Worm (Caenorhabditis elegans) whole organism, late embryonic: ENCODE measurements around the gene lev-8.

Experiments
- ceh-31 ChIP-seq: sonication (generic microtip); optimal IDR thresholded peaks from 2 replicates; lab custom pipeline; 2016; ENCODE audit warnings: missing genetic modification characterization, missing compliant biosample characterization
- ceh-6 ChIP-seq: fragments of 200-800 bp; sonication (Bioruptor generic); optimal IDR thresholded peaks from 2 replicates; lab custom pipeline; 2018; ENCODE audit warnings: mild to moderate bottlenecking, missing genetic modification characterization, missing compliant biosample characterization
- elt-4 ChIP-seq: sonication (generic microtip); optimal IDR thresholded peaks from 2 replicates; lab custom pipeline; 2016; ENCODE audit warnings: missing genetic modification characterization, missing compliant biosample characterization
- nhr-11 ChIP-seq: fragments of 150-350 bp; optimal IDR thresholded peaks from 2 replicates; lab custom pipeline; 2014; ENCODE audit warnings: missing biosample characterization, missing genetic modification characterization
- rnt-1 ChIP-seq: sonication (generic microtip); optimal IDR thresholded peaks from 2 replicates; lab custom pipeline; 2016; ENCODE audit warnings: missing genetic modification characterization, missing compliant biosample characterization
- sox-2 ChIP-seq: fragments of 200-800 bp; sonication (Bioruptor generic); IDR thresholded peaks from 2 replicates; pipeline ENCODE4 v1.3.6; 2022; ENCODE audit warnings: missing genetic modification reagents, missing genetic modification characterization, missing compliant biosample characterization
- tbx-2 ChIP-seq: sonication (generic microtip); optimal IDR thresholded peaks from 2 replicates; lab custom pipeline; 2016; ENCODE audit warnings: missing genetic modification characterization, missing compliant biosample characterization
- ttx-3 ChIP-seq: sonication (generic microtip); optimal IDR thresholded peaks from 2 replicates; lab custom pipeline; 2016; ENCODE audit warnings: missing genetic modification reagents, missing genetic modification characterization, missing compliant biosample characterization
- unc-3 ChIP-seq, 2 experiments: fragments of 200-800 bp in 1 of 2; sonication (Bioruptor generic) in 1 of 2; sonication (generic microtip) in 1 of 2; conservative IDR thresholded peaks in 1 of 2; optimal IDR thresholded peaks in 1 of 2; 2 replicates each; pipeline versions ENCODE4 v1.3.6 to Lab custom; 2016 to 2022; ENCODE audit warnings: missing compliant biosample characterization in 2 of 2, missing genetic modification characterization in 2 of 2, missing genetic modification reagents in 1 of 2
- unc-55 ChIP-seq: sonication (generic microtip); optimal IDR thresholded peaks from 2 replicates; lab custom pipeline; 2017; ENCODE audit warnings: missing biosample characterization, missing genetic modification reagents, missing genetic modification characterization
- zip-5 ChIP-seq: sonication (generic microtip); optimal IDR thresholded peaks from 2 replicates; lab custom pipeline; 2016; ENCODE audit warnings: missing genetic modification characterization, missing compliant biosample characterization

- no peak for TF ChIP-seq ttx-3 (tag; lab: Kevin White, UChicago)
- TF ChIP-seq elt-4 (tag; lab: Kevin White, UChicago) = no peak
- TF ChIP-seq ceh-6 (GFP tag; lab: Kevin White, UChicago) = no peak
- TF ChIP-seq rnt-1 = no peak
- no peak for TF ChIP-seq ceh-31 (tag; lab: Kevin White, UChicago)
- no peak for TF ChIP-seq unc-55 (GFP tag; lab: Kevin White, UChicago)
- TF ChIP-seq zip-5 (tag; lab: Kevin White, UChicago) = no peak
- no peak for TF ChIP-seq tbx-2
- TF ChIP-seq nhr-11 = no peak
- TF ChIP-seq sox-2 (GFP tag; lab: Robert Waterston, UW) = no peak
- no peak for TF ChIP-seq unc-3 (GFP tag; conservative IDR thresholded peaks at IDR 0.05; lab: Robert Waterston, UW)
- no peak for TF ChIP-seq unc-3 (tag; optimal IDR thresholded peaks at IDR 0.05; lab: Kevin White, UChicago)
These were observed 49.5 kb upstream of the lev-8 start, which contains the start of gene ccdc-149 for ce11 chrX:11511231-11511630.
